Fruit fly (Drosophila melanogaster): ENCODE results near the gene yps.

yps gene

dm6 chr3L:12084969-12085690 lies 39.8 kb downstream of the yps start:
- TF ChIP-seq toe (GFP tag; optimal IDR thresholded peaks at IDR 0.05) (no peak), CG12768 (GFP tag; optimal IDR thresholded peaks at IDR 0.05) (no peak)

- TF ChIP-seq cic (GFP tag; optimal IDR thresholded peaks at IDR 0.05) (peak; percentile 12), Crg-1 (GFP tag; optimal IDR thresholded peaks at IDR 0.05) (peak; percentile 52), pad (GFP tag; optimal IDR thresholded peaks at IDR 0.05) (peak; percentile 10), CG7045 (GFP tag; optimal IDR thresholded peaks at IDR 0.05) (no peak), ovo (GFP tag; optimal IDR thresholded peaks at IDR 0.05) (peak; percentile 45), CG1620 (GFP tag; optimal IDR thresholded peaks at IDR 0.05) (peak; percentile 5), CG11617 (GFP tag; optimal IDR thresholded peaks at IDR 0.05) (peak; percentile 38), CG33017 (tag; optimal IDR thresholded peaks at IDR 0.05) (peak; percentile 24), kay (GFP tag; ENCODE audit: borderline replicate concordance) (no peak), CG7101 (tag; optimal IDR thresholded peaks at IDR 0.05) (peak; percentile 70)
Measured at dm6 chr3L:12083861-12084260, 41.1 kb downstream of the yps start.

- TF ChIP-seq CG7101 (tag; optimal IDR thresholded peaks at IDR 0.05) (no peak), cic (GFP tag; optimal IDR thresholded peaks at IDR 0.05) (no peak), toe (GFP tag; optimal IDR thresholded peaks at IDR 0.05) (no peak), ovo (GFP tag; optimal IDR thresholded peaks at IDR 0.05) (no peak), pad (GFP tag; optimal IDR thresholded peaks at IDR 0.05) (no peak), tj (GFP tag; optimal IDR thresholded peaks at IDR 0.05) (no peak), Clk (GFP tag; optimal IDR thresholded peaks at IDR 0.05) (no peak), Mnt (GFP tag; optimal IDR thresholded peaks at IDR 0.05) (no peak), CG33017 (tag; optimal IDR thresholded peaks at IDR 0.05) (no peak), CG14711 (tag; optimal IDR thresholded peaks at IDR 0.05) (no peak), CG12768 (GFP tag; optimal IDR thresholded peaks at IDR 0.05) (no peak), CG7045 (GFP tag; optimal IDR thresholded peaks at IDR 0.05) (no peak), CG5204 (GFP tag; optimal IDR thresholded peaks at IDR 0.05) (no peak), cnc (optimal IDR thresholded peaks at IDR 0.05) (no peak), bab1 (GFP tag; optimal IDR thresholded peaks at IDR 0.05) (no peak), kay (GFP tag; ENCODE audit: borderline replicate concordance) (no peak), Crg-1 (GFP tag; optimal IDR thresholded peaks at IDR 0.05) (no peak), CG11617 (GFP tag; optimal IDR thresholded peaks at IDR 0.05) (no peak), Hr96 (GFP tag; optimal IDR thresholded peaks at IDR 0.05) (no peak)
Measured at dm6 chr3L:12083092-12083680, 41.8 kb downstream of the yps start.

DNA sequence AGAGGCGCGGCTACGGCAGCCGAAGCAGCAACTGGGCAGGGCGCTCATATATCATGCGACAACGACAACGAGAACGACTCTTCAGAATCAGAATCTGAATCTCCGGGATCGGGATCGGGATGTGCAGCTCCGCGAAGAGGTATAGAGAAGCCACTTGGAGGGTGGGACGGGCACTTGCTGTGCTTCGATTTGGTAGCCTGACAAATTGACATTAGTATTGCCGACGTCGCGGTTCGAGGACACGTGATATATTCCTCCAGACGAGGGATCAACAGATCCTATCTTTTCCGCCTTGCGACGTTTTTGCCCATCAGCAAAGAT lies 42.5 kb downstream of the yps start:
- TF ChIP-seq CG1620 (GFP tag; optimal IDR thresholded peaks at IDR 0.05): no peak
- TF ChIP-seq CG5204 (GFP tag; optimal IDR thresholded peaks at IDR 0.05): no peak
- TF ChIP-seq cnc (optimal IDR thresholded peaks at IDR 0.05): no peak
- no peak for TF ChIP-seq cic (GFP tag; optimal IDR thresholded peaks at IDR 0.05)
- no peak for TF ChIP-seq CG33017 (tag; optimal IDR thresholded peaks at IDR 0.05)
- TF ChIP-seq Clk (GFP tag; optimal IDR thresholded peaks at IDR 0.05): no peak
- no peak for TF ChIP-seq CG12768 (GFP tag; optimal IDR thresholded peaks at IDR 0.05)
- TF ChIP-seq tj (GFP tag; optimal IDR thresholded peaks at IDR 0.05): no peak
- no peak for TF ChIP-seq toe (GFP tag; optimal IDR thresholded peaks at IDR 0.05)
- no peak for TF ChIP-seq pad (GFP tag; optimal IDR thresholded peaks at IDR 0.05)
- TF ChIP-seq CG7101 (tag; optimal IDR thresholded peaks at IDR 0.05): no peak
- no peak for TF ChIP-seq ovo (GFP tag; optimal IDR thresholded peaks at IDR 0.05)
- no peak for TF ChIP-seq CG11617 (GFP tag; optimal IDR thresholded peaks at IDR 0.05)
- TF ChIP-seq bab1 (GFP tag; optimal IDR thresholded peaks at IDR 0.05): no peak
- TF ChIP-seq Crg-1 (GFP tag; optimal IDR thresholded peaks at IDR 0.05): no peak
- TF ChIP-seq kay (GFP tag; ENCODE audit: borderline replicate concordance): no peak
- TF ChIP-seq Mnt (GFP tag; optimal IDR thresholded peaks at IDR 0.05): no peak
- TF ChIP-seq Hr96 (GFP tag; optimal IDR thresholded peaks at IDR 0.05): no peak
- no peak for TF ChIP-seq CG7045 (GFP tag; optimal IDR thresholded peaks at IDR 0.05)
- TF ChIP-seq CG14711 (tag; optimal IDR thresholded peaks at IDR 0.05): no peak

DNA sequence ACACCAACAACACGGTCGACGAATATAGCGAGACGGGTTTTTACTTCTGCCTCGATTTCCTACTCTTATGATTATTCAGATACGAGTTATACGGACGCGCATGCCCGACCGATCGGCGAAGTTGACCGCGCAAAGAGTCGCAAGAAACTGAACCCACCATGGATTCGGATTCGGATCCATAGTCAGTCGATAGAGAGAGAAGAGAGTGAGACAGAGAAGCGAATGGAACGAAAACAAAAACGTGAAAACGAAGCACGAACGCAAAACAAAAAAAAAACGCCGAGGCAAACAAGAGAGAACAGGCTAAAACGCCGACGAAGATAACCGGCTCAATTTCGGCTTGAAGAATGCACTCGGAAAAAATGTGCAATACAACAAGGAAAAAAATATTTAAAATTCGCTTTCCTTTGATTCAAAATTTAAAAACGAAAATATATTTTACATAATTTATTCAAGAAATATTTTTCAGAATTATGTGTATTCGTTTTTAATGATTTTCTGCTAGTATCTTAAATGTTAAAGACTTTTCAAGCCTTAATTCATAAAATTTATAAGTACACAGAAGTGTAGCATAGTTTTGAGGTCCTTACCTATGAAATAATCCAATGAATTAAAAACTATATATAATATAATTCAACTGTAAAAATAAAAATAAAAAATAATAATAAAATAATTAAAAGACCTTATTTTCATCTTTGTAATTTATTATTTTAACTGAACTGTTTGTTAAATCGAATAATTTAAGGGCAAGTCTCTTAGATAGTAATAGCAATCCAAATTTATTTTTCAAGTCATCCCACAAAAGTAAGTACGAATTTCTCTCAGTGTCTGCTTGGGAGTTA lies 43.0 kb downstream of the yps start, which contains the start of gene Sema5c:
Sema5c (minus strand) TSS at position 152 of the 842 bp plus-strand sequence.
- peak; percentile 20 for TF ChIP-seq CG5204 (GFP tag; optimal IDR thresholded peaks at IDR 0.05)
- TF ChIP-seq CG7101 (tag; optimal IDR thresholded peaks at IDR 0.05): no peak
- TF ChIP-seq Hr96 (GFP tag; optimal IDR thresholded peaks at IDR 0.05): peak; percentile 38
- peak; percentile 29 for TF ChIP-seq CG12768 (GFP tag; optimal IDR thresholded peaks at IDR 0.05)
- TF ChIP-seq toe (GFP tag; optimal IDR thresholded peaks at IDR 0.05): peak; percentile 2
- TF ChIP-seq CG11617 (GFP tag; optimal IDR thresholded peaks at IDR 0.05): peak; percentile 59
- TF ChIP-seq CG7045 (GFP tag; optimal IDR thresholded peaks at IDR 0.05): peak; percentile 1
- TF ChIP-seq cic (GFP tag; optimal IDR thresholded peaks at IDR 0.05): peak; percentile 77
- no peak for TF ChIP-seq kay (GFP tag; ENCODE audit: borderline replicate concordance)
- no peak for TF ChIP-seq Crg-1 (GFP tag; optimal IDR thresholded peaks at IDR 0.05)
- TF ChIP-seq cnc (optimal IDR thresholded peaks at IDR 0.05): no peak
- TF ChIP-seq tj (GFP tag; optimal IDR thresholded peaks at IDR 0.05): peak; percentile 77
- peak; percentile 20 for TF ChIP-seq bab1 (GFP tag; optimal IDR thresholded peaks at IDR 0.05)
- no peak for TF ChIP-seq pad (GFP tag; optimal IDR thresholded peaks at IDR 0.05)
- TF ChIP-seq CG14711 (tag; optimal IDR thresholded peaks at IDR 0.05): peak; percentile 3
- peak; percentile 28 for TF ChIP-seq Mnt (GFP tag; optimal IDR thresholded peaks at IDR 0.05)

Measured in whole organism, adult.